Worm (Caenorhabditis elegans) whole organism, L2 larva: ENCODE results near the gene pals-27.

Source experiments
- F13H6.1 ChIP-seq: sonication (generic microtip); optimal IDR thresholded peaks from 2 replicates; lab custom pipeline; 2016; ENCODE audit warnings: missing genetic modification characterization, missing compliant biosample characterization
- R02D3.7 ChIP-seq: fragments of 150-350 bp; optimal IDR thresholded peaks from 2 replicates; lab custom pipeline; 2014; ENCODE audit warnings: missing biosample characterization, missing genetic modification characterization
- Y55F3AM.14 ChIP-seq: fragments of 200-800 bp; sonication (Bioruptor generic); optimal IDR thresholded peaks from 2 replicates; lab custom pipeline; 2018; ENCODE audit warnings: mild to moderate bottlenecking, missing genetic modification characterization, missing compliant biosample characterization
- alr-1 ChIP-seq: fragments of 150-350 bp; optimal IDR thresholded peaks from 2 replicates; lab custom pipeline; 2014; ENCODE audit warnings: missing biosample characterization, missing genetic modification characterization
- aly-2 ChIP-seq: fragments of 150-350 bp; optimal IDR thresholded peaks from 2 replicates; lab custom pipeline; 2014; ENCODE audit warnings: missing biosample characterization, missing genetic modification characterization
- ama-1 ChIP-seq: fragments of 150-350 bp; optimal IDR thresholded peaks from 2 replicates; lab custom pipeline; 2018; ENCODE audit warnings: inconsistent platforms
- blmp-1 ChIP-seq: sonication (generic microtip); optimal IDR thresholded peaks from 2 replicates; lab custom pipeline; 2017; ENCODE audit warnings: missing genetic modification characterization, mild to moderate bottlenecking, missing compliant biosample characterization, antibody characterized with exemption, moderate library complexity; ENCODE audit not compliant: insufficient read depth
- ceh-16 ChIP-seq: fragments of 150-350 bp; optimal IDR thresholded peaks from 2 replicates; lab custom pipeline; 2014; ENCODE audit warnings: missing biosample characterization, missing genetic modification characterization
- ceh-82 ChIP-seq: fragments of 150-350 bp; optimal IDR thresholded peaks from 2 replicates; lab custom pipeline; 2014; ENCODE audit warnings: missing biosample characterization, missing genetic modification characterization
- crh-2 ChIP-seq: sonication (generic microtip); optimal IDR thresholded peaks from 2 replicates; lab custom pipeline; 2017; ENCODE audit warnings: missing biosample characterization, missing genetic modification characterization
- elt-3 ChIP-seq: sonication (generic microtip); optimal IDR thresholded peaks from 2 replicates; lab custom pipeline; 2017; ENCODE audit warnings: missing biosample characterization, missing genetic modification characterization
- fos-1 ChIP-seq: fragments of 150-350 bp; optimal IDR thresholded peaks from 2 replicates; lab custom pipeline; 2014; ENCODE audit warnings: missing biosample characterization, missing genetic modification characterization
- lin-11 ChIP-seq: fragments of 150-350 bp; sonication (generic microtip); optimal IDR thresholded peaks from 2 replicates; lab custom pipeline; 2014; ENCODE audit warnings: missing biosample characterization, missing genetic modification characterization, inconsistent platforms, mixed read lengths
- lin-13 ChIP-seq: fragments of 150-350 bp; optimal IDR thresholded peaks from 2 replicates; lab custom pipeline; 2014; ENCODE audit warnings: missing biosample characterization, missing genetic modification reagents, missing genetic modification characterization
- lsy-2 ChIP-seq, 2 experiments: fragments of 150-350 bp in 1 of 2; sonication (generic microtip) in 1 of 2; optimal IDR thresholded peaks; 2 replicates each; lab custom pipeline; 2014 to 2017; ENCODE audit warnings: missing biosample characterization in 2 of 2, missing genetic modification characterization in 2 of 2
- mab-5 ChIP-seq: fragments of 150-350 bp; optimal IDR thresholded peaks from 2 replicates; lab custom pipeline; 2014; ENCODE audit warnings: missing biosample characterization, missing genetic modification characterization
- mbf-1 ChIP-seq: sonication (generic microtip); optimal IDR thresholded peaks from 2 replicates; lab custom pipeline; 2017; ENCODE audit warnings: missing biosample characterization, missing genetic modification characterization
- nhr-10 ChIP-seq: sonication (generic microtip); optimal IDR thresholded peaks from 2 replicates; lab custom pipeline; 2017; ENCODE audit warnings: missing biosample characterization, missing genetic modification characterization
- nhr-11 ChIP-seq: fragments of 150-350 bp; optimal IDR thresholded peaks from 2 replicates; lab custom pipeline; 2014; ENCODE audit warnings: missing biosample characterization, missing genetic modification characterization
- nhr-12 ChIP-seq: fragments of 150-350 bp; optimal IDR thresholded peaks from 2 replicates; lab custom pipeline; 2014; ENCODE audit warnings: missing biosample characterization, missing genetic modification characterization
- nhr-23 ChIP-seq: fragments of 150-350 bp; optimal IDR thresholded peaks from 2 replicates; lab custom pipeline; 2014; ENCODE audit warnings: missing biosample characterization, missing genetic modification reagents, missing genetic modification characterization
- nhr-237 ChIP-seq: fragments of 150-350 bp; optimal IDR thresholded peaks from 2 replicates; lab custom pipeline; 2014; ENCODE audit warnings: missing biosample characterization, missing genetic modification characterization
- nhr-25 ChIP-seq: fragments of 150-350 bp; sonication (generic microtip); optimal IDR thresholded peaks from 3 replicates; lab custom pipeline; 2014; ENCODE audit warnings: missing biosample characterization, missing genetic modification characterization
- nhr-6 ChIP-seq: fragments of 150-350 bp; optimal IDR thresholded peaks from 2 replicates; lab custom pipeline; 2014; ENCODE audit warnings: missing biosample characterization, missing genetic modification characterization
- nhr-77 ChIP-seq: fragments of 150-350 bp; optimal IDR thresholded peaks from 2 replicates; lab custom pipeline; 2014; ENCODE audit warnings: missing biosample characterization, missing genetic modification characterization
- sma-3 ChIP-seq: sonication (generic microtip); optimal IDR thresholded peaks from 2 replicates; lab custom pipeline; 2016; ENCODE audit warnings: missing genetic modification reagents, missing genetic modification characterization, missing compliant biosample characterization
- sma-9 ChIP-seq, 2 experiments: fragments of 150-350 bp in 1 of 2; sonication (generic microtip) in 1 of 2; optimal IDR thresholded peaks; 2 replicates each; lab custom pipeline; 2014 to 2016; ENCODE audit warnings: missing genetic modification characterization in 2 of 2, mild to moderate bottlenecking in 1 of 2, missing biosample characterization in 1 of 2, missing compliant biosample characterization in 1 of 2, missing genetic modification reagents in 1 of 2, moderate library complexity in 1 of 2
- snpc-4 ChIP-seq: fragments of 150-350 bp; optimal IDR thresholded peaks from 2 replicates; lab custom pipeline; 2014; ENCODE audit warnings: missing biosample characterization, missing genetic modification characterization
- unc-39 ChIP-seq: fragments of 150-350 bp; optimal IDR thresholded peaks from 2 replicates; lab custom pipeline; 2014; ENCODE audit warnings: missing biosample characterization, missing genetic modification characterization
- unc-62 ChIP-seq: fragments of 150-350 bp; optimal IDR thresholded peaks from 2 replicates; lab custom pipeline; 2014; ENCODE audit warnings: missing biosample characterization, missing genetic modification reagents, missing genetic modification characterization
- zag-1 ChIP-seq: fragments of 150-350 bp; optimal IDR thresholded peaks from 2 replicates; lab custom pipeline; 2014; ENCODE audit warnings: missing biosample characterization, missing genetic modification characterization
- ztf-4 ChIP-seq: fragments of 150-350 bp; optimal IDR thresholded peaks from 2 replicates; lab custom pipeline; 2014; ENCODE audit warnings: missing biosample characterization, missing genetic modification characterization

Gene pals-27

ce11 chrIII:4391319-4391718, 9.9 kb downstream of the pals-27 start:
- TF ChIP-seq blmp-1 (tag; lab: Kevin White, UChicago) (peak; percentile 66), aly-2 (tag; lab: Kevin White, UChicago) (no peak)

ce11 chrIII:4391938-4392337, 10.5 kb downstream of the pals-27 start:
- TF ChIP-seq ceh-16 (tag; lab: Kevin White, UChicago) (peak; percentile 12), nhr-77 (no peak)

DNA sequence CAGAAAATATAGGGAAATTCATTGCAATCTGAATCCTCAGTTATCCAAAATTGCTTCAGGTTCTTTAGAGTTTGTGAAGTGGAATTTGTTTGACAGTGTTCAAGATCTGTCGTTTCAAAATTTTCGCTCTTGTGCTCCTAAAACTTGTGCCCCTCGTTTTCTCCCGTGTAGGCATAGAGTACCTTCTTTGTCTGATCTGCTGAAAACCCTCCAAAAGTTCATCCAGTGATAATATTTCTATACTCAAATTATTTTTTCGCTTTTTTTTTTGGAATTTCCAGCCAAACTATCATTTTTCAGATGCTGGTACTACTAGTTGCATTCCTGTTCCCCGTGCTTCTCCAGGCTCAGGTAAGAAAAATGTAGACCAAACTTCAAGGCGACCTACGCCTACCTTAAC, 13.1 kb downstream of the pals-27 start, which contains the start of gene R07E5.4:
Gene R07E5.4, plus strand, starts transcription at position 301 of the 400 bp plus-strand sequence.
- TF ChIP-seq F13H6.1 (tag; lab: Kevin White, UChicago) (no peak), unc-62 (GFP tag; lab: Kevin White, UChicago) (no peak), nhr-12 (tag; lab: Kevin White, UChicago) (no peak), snpc-4 (tag; lab: Kevin White, UChicago) (no peak), lsy-2 (tag; optimal IDR thresholded peaks at IDR 0.05; lab: Kevin White, UChicago) (no peak), nhr-23 (tag; lab: Kevin White, UChicago) (no peak), sma-9 (GFP tag; optimal IDR thresholded peaks at IDR 0.05; lab: Kevin White, UChicago) (no peak), sma-9 (tag; optimal IDR thresholded peaks at IDR 0.05; lab: Kevin White, UChicago) (no peak), R02D3.7 (tag; lab: Kevin White, UChicago) (no peak), zag-1 (tag; lab: Kevin White, UChicago) (no peak)

ce11 chrIII:4395857-4396256, 14.4 kb downstream of the pals-27 start:
- no peak for TF ChIP-seq ceh-16 (tag; lab: Kevin White, UChicago)
- TF ChIP-seq lsy-2 (tag; optimal IDR thresholded peaks at IDR 0.05; lab: Kevin White, UChicago): no peak
- TF ChIP-seq nhr-237: no peak
- no peak for TF ChIP-seq F13H6.1 (tag; lab: Kevin White, UChicago)
- no peak for TF ChIP-seq zag-1 (tag; lab: Kevin White, UChicago)
- no peak for TF ChIP-seq lin-11 (tag; lab: Kevin White, UChicago)
- no peak for TF ChIP-seq mab-5 (tag; lab: Kevin White, UChicago)
- no peak for TF ChIP-seq alr-1 (tag; lab: Kevin White, UChicago)
- no peak for TF ChIP-seq lin-13 (GFP tag; lab: Kevin White, UChicago)
- TF ChIP-seq sma-3 (GFP tag; lab: Kevin White, UChicago): no peak
- no peak for TF ChIP-seq fos-1 (tag; lab: Kevin White, UChicago)
- TF ChIP-seq ceh-82 (tag; lab: Kevin White, UChicago): no peak
- TF ChIP-seq nhr-6: no peak
- TF ChIP-seq mbf-1 (tag; lab: Kevin White, UChicago): no peak
- no peak for TF ChIP-seq R02D3.7 (tag; lab: Kevin White, UChicago)
- TF ChIP-seq, all 48 proteins: peak for 0

- TF ChIP-seq zag-1 (tag; lab: Kevin White, UChicago) (no peak), ama-1 (no peak), nhr-12 (tag; lab: Kevin White, UChicago) (no peak), nhr-23 (tag; lab: Kevin White, UChicago) (no peak), mab-5 (tag; lab: Kevin White, UChicago) (no peak)
- TF ChIP-seq, all 48 proteins: peak for 0
Observed at ce11 chrIII:4397115-4397514, 15.7 kb downstream of the pals-27 start, which contains the start of gene R07E5.5. Gene R07E5.5, plus strand, starts transcription at chrIII:4397415.

ce11 chrIII:4398463-4398862, 17.0 kb downstream of the pals-27 start, which contains the start of gene R07E5.6:
Gene R07E5.6, plus strand, starts transcription at chrIII:4398763.
- no peak for TF ChIP-seq nhr-237
- no peak for TF ChIP-seq nhr-25 (tag; lab: Kevin White, UChicago)
- TF ChIP-seq crh-2 (tag; lab: Kevin White, UChicago): no peak
- TF ChIP-seq fos-1 (tag; lab: Kevin White, UChicago): no peak
- TF ChIP-seq elt-3 (tag; lab: Kevin White, UChicago): no peak
- no peak for TF ChIP-seq sma-9 (GFP tag; optimal IDR thresholded peaks at IDR 0.05; lab: Kevin White, UChicago)
- no peak for TF ChIP-seq sma-9 (tag; optimal IDR thresholded peaks at IDR 0.05; lab: Kevin White, UChicago)
- no peak for TF ChIP-seq nhr-11 (tag; lab: Kevin White, UChicago)
- TF ChIP-seq nhr-10 (tag; lab: Kevin White, UChicago): no peak
- TF ChIP-seq lin-11 (tag; lab: Kevin White, UChicago): no peak
- TF ChIP-seq unc-39: no peak
- TF ChIP-seq sma-3 (GFP tag; lab: Kevin White, UChicago): no peak
- no peak for TF ChIP-seq ceh-16 (tag; lab: Kevin White, UChicago)
- no peak for TF ChIP-seq nhr-77
- no peak for TF ChIP-seq ceh-82 (tag; lab: Kevin White, UChicago)
- TF ChIP-seq ztf-4 (tag; lab: Kevin White, UChicago): no peak
- no peak for TF ChIP-seq snpc-4 (tag; lab: Kevin White, UChicago)
- TF ChIP-seq Y55F3AM.14 (GFP tag; lab: Kevin White, UChicago): no peak
- TF ChIP-seq, all 48 proteins: peak for 0
